Fruit fly (Drosophila melanogaster): ENCODE results near the gene Galt.
A peak's percentile ranks its signal among the peaks of the same experiment; 100 is the strongest.

The Galt gene

DNA sequence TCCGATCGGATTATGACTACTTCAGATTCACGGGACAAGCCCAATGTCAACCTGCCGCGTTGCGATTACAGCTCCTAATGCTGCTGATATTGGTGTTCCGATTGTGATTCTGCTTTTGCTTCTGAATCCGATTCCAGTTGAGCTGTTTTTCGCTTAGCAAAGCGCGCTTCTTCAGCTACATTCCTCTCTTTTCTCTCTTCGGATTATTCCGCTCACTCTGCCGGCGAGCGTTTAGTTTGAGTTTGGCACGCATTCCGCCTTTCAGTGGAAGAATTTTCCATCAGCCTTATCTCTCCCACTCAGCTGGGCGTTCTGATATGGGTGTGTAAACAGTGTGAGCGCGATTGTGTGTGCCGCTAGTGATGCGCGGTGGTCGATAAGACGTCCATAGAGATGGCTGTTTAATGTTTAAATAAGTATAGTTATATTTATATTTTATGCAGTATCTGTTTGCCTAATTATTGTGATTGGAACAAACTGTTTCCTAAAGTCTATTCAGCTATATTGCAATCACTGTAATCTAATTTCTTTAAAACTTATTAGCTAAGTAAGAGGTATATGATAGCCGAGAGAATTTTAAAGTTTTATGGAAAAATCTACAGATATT is at the start of gene Galt (continued):
- TF ChIP-seq gcm2 (GFP tag; optimal IDR thresholded peaks at IDR 0.05) = no peak
- peak in 1 of 2 experiments; percentile 57 for TF ChIP-seq insv (GFP tag; optimal IDR thresholded peaks at IDR 0.05)
- no peak for TF ChIP-seq Myb (GFP tag; optimal IDR thresholded peaks at IDR 0.05)
- TF ChIP-seq H2.0 (GFP tag; IDR thresholded peaks at IDR 0.05) = peak; percentile 37; the same call in 1 of the 2 replicates
- peak; percentile 3 for TF ChIP-seq HHEX (GFP tag; optimal IDR thresholded peaks at IDR 0.05)
- no peak for TF ChIP-seq Hand (GFP tag; optimal IDR thresholded peaks at IDR 0.05)
- no peak for TF ChIP-seq C15 (GFP tag; IDR thresholded peaks at IDR 0.05)
- TF ChIP-seq GATAe (GFP tag; conservative IDR thresholded peaks at IDR 0.05) = peak; percentile 57; the same call in 1 of the 2 replicates
- TF ChIP-seq lab (GFP tag; optimal IDR thresholded peaks at IDR 0.05) = peak; percentile 68
- peak; percentile 26 for TF ChIP-seq Sox102F (GFP tag; optimal IDR thresholded peaks at IDR 0.05)
- TF ChIP-seq Rfx (GFP tag; IDR thresholded peaks at IDR 0.05) = peak; percentile 61
- TF ChIP-seq E2f2 (GFP tag; IDR thresholded peaks at IDR 0.05) = peak; percentile 36; the same call in 1 of the 2 replicates
- TF ChIP-seq CG9437 (GFP tag; optimal IDR thresholded peaks at IDR 0.05) = peak; percentile 50
- no peak for TF ChIP-seq CG1602 (GFP tag; optimal IDR thresholded peaks at IDR 0.05)
- peak; percentile 79 for TF ChIP-seq sug (tag; optimal IDR thresholded peaks at IDR 0.05)
- TF ChIP-seq CG12299 (tag; optimal IDR thresholded peaks at IDR 0.05) = peak; percentile 56
- peak; percentile 80 for TF ChIP-seq D19B (GFP tag; optimal IDR thresholded peaks at IDR 0.05)
- TF ChIP-seq CG17829 (tag; optimal IDR thresholded peaks at IDR 0.05) = peak; percentile 64
- TF ChIP-seq lola (GFP tag; optimal IDR thresholded peaks at IDR 0.05) = peak in 1 of 3 experiments; percentile 31
- peak; percentile 47 for TF ChIP-seq nom (GFP tag; optimal IDR thresholded peaks at IDR 0.05)
- TF ChIP-seq eyg (GFP tag; optimal IDR thresholded peaks at IDR 0.05) = no peak
- TF ChIP-seq CG10431 (GFP tag; optimal IDR thresholded peaks at IDR 0.05) = peak; percentile 38
- TF ChIP-seq Fer3 (tag; optimal IDR thresholded peaks at IDR 0.05) = peak; percentile 2
- peak; percentile 32 for TF ChIP-seq CG10979 (tag; optimal IDR thresholded peaks at IDR 0.05)
- peak; percentile 86 for TF ChIP-seq nerfin-2 (GFP tag; IDR thresholded peaks at IDR 0.05; ENCODE audit: partially characterized antibody)
- peak in 1 of 2 experiments; percentile 24 for TF ChIP-seq Eip74EF (GFP tag; optimal IDR thresholded peaks at IDR 0.05)
- no peak for TF ChIP-seq prd (optimal IDR thresholded peaks at IDR 0.05)
- 0 out of 3 replicates have a peak, but pooled peaks have one; percentile 36 for TF ChIP-seq prd (GFP tag; IDR thresholded peaks at IDR 0.05)
- peak; percentile 84 for TF ChIP-seq CG34224 (GFP tag; IDR thresholded peaks at IDR 0.05; ENCODE audit: partially characterized antibody)
- TF ChIP-seq dmrt11E (tag; optimal IDR thresholded peaks at IDR 0.05) = peak; percentile 39
- no peak for TF ChIP-seq CG17802 (tag; optimal IDR thresholded peaks at IDR 0.05)
- TF ChIP-seq CG15696 (tag; optimal IDR thresholded peaks at IDR 0.05) = peak; percentile 36
- peak; percentile 78 for TF ChIP-seq Med (GFP tag)
- TF ChIP-seq CG2712 (tag; optimal IDR thresholded peaks at IDR 0.05) = peak; percentile 69
- TF ChIP-seq Max (GFP tag; optimal IDR thresholded peaks at IDR 0.05) = peak; percentile 30
- peak; percentile 63 for TF ChIP-seq Dref (GFP tag; IDR thresholded peaks at IDR 0.05)
- peak; percentile 82 for TF ChIP-seq Ets65A (GFP tag)
- TF ChIP-seq Nf-YB (GFP tag; optimal IDR thresholded peaks at IDR 0.05) = peak; percentile 14
- TF ChIP-seq Fer1 (GFP tag; optimal IDR thresholded peaks at IDR 0.05) = peak; percentile 68
- TF ChIP-seq bcd (GFP tag; optimal IDR thresholded peaks at IDR 0.05) = peak; percentile 13
- peak; percentile 52 for TF ChIP-seq nmo (GFP tag; optimal IDR thresholded peaks at IDR 0.05)
- TF ChIP-seq Chrac-16 (GFP tag; optimal IDR thresholded peaks at IDR 0.05) = no peak
- TF ChIP-seq CG10209 (GFP tag; optimal IDR thresholded peaks at IDR 0.05) = peak; percentile 20
- TF ChIP-seq Xrp1 (GFP tag; IDR thresholded peaks at IDR 0.05) = peak; percentile 52
- peak; percentile 24; the same call in 1 of the 3 replicates for TF ChIP-seq dysf (GFP tag; IDR thresholded peaks at IDR 0.05)
- TF ChIP-seq CG8924 (tag; optimal IDR thresholded peaks at IDR 0.05) = peak; percentile 69
- peak; percentile 80; the same call in 1 of the 2 replicates for TF ChIP-seq sna (GFP tag; IDR thresholded peaks at IDR 0.05; ENCODE audit: partially characterized antibody)
- TF ChIP-seq z (GFP tag; IDR thresholded peaks at IDR 0.05) = peak; percentile 95

Measured in whole organism, embryonic.